Fruit fly (Drosophila melanogaster) whole organism, embryonic: Measurements from ENCODE around the gene Eig71Ec.

Experiments used
- CG10979 ChIP-seq: fragments of 200-800 bp; sonication (Bioruptor generic); optimal IDR thresholded peaks from 2 replicates; lab custom pipeline; 2018; ENCODE audit warnings: missing biosample characterization, mild to moderate bottlenecking, missing genetic modification characterization, moderate library complexity
- CG12769 ChIP-seq: fragments of 200-800 bp; sonication (Bioruptor generic); optimal IDR thresholded peaks from 2 replicates; lab custom pipeline; 2019; ENCODE audit warnings: missing biosample characterization, mild to moderate bottlenecking, missing genetic modification characterization, moderate library complexity
- CG1603 ChIP-seq: fragments of 200-800 bp; sonication (Bioruptor generic); optimal IDR thresholded peaks from 2 replicates; lab custom pipeline; 2019; ENCODE audit warnings: missing biosample characterization, mild to moderate bottlenecking, missing genetic modification characterization, moderate library complexity
- CG17328 ChIP-seq: fragments of 200-800 bp; sonication (Bioruptor generic); IDR thresholded peaks from 2 replicates; pipeline ENCODE4 v1.3.6; 2022; ENCODE audit warnings: missing biosample characterization, missing genetic modification characterization
- CG2129 ChIP-seq: fragments of 200-800 bp; sonication (Bioruptor generic); IDR thresholded peaks from 2 replicates; pipeline ENCODE4 v1.3.6; 2022; ENCODE audit warnings: missing biosample characterization, missing genetic modification characterization; ENCODE audit not compliant: partially characterized antibody
- CG3995 ChIP-seq: fragments of 200-800 bp; sonication (Bioruptor generic); optimal IDR thresholded peaks from 3 replicates; lab custom pipeline; 2016; ENCODE audit warnings: missing biosample characterization, missing genetic modification characterization
- CG4707 ChIP-seq: fragments of 200-800 bp; sonication (Bioruptor generic); optimal IDR thresholded peaks from 2 replicates; lab custom pipeline; 2018; ENCODE audit warnings: missing biosample characterization, mild to moderate bottlenecking, missing genetic modification characterization, moderate library complexity
- CG6254 ChIP-seq: fragments of 200-800 bp; sonication (Bioruptor generic); optimal IDR thresholded peaks from 3 replicates; lab custom pipeline; 2017; ENCODE audit warnings: mild to moderate bottlenecking, missing biosample characterization, missing genetic modification reagents, missing genetic modification characterization
- CG6791 ChIP-seq: fragments of 200-800 bp; sonication (Bioruptor generic); IDR thresholded peaks from 3 replicates; pipeline ENCODE4 v1.3.6; 2022; ENCODE audit warnings: missing biosample characterization, missing genetic modification characterization; ENCODE audit not compliant: partially characterized antibody
- CG8089 ChIP-seq: fragments of 200-800 bp; sonication (Bioruptor generic); optimal IDR thresholded peaks from 3 replicates; lab custom pipeline; 2016; ENCODE audit warnings: missing biosample characterization, missing genetic modification characterization
- CG8944 ChIP-seq: fragments of 200-800 bp; sonication (Bioruptor generic); optimal IDR thresholded peaks from 3 replicates; lab custom pipeline; 2016; ENCODE audit warnings: missing biosample characterization, missing genetic modification characterization
- CG9215 ChIP-seq: fragments of 200-800 bp; sonication (Bioruptor generic); IDR thresholded peaks from 2 replicates; pipeline ENCODE4 v1.3.6; 2022; ENCODE audit warnings: missing biosample characterization, missing genetic modification characterization
- CG9727 ChIP-seq: fragments of 200-800 bp; sonication (Bioruptor generic); optimal IDR thresholded peaks from 3 replicates; lab custom pipeline; 2017; ENCODE audit warnings: missing biosample characterization, mild to moderate bottlenecking, missing genetic modification characterization
- CrebB ChIP-seq: fragments of 200-800 bp; sonication (Bioruptor generic); optimal IDR thresholded peaks from 3 replicates; lab custom pipeline; 2018; ENCODE audit warnings: missing biosample characterization, mild to moderate bottlenecking, missing genetic modification characterization
- Deaf1 ChIP-seq: fragments of 200-800 bp; optimal IDR thresholded peaks from 3 replicates; lab custom pipeline; 2019; ENCODE audit warnings: missing biosample characterization, mild to moderate bottlenecking, missing genetic modification characterization, moderate library complexity
- Dip3 ChIP-seq: fragments of 200-800 bp; sonication (Bioruptor generic); optimal IDR thresholded peaks from 3 replicates; lab custom pipeline; 2016; ENCODE audit warnings: missing biosample characterization, missing genetic modification characterization
- Fer3 ChIP-seq: fragments of 200-800 bp; sonication (Bioruptor generic); optimal IDR thresholded peaks from 2 replicates; lab custom pipeline; 2018; ENCODE audit warnings: missing biosample characterization, mild to moderate bottlenecking, missing genetic modification characterization, moderate library complexity
- HHEX ChIP-seq: fragments of 200-800 bp; sonication (Bioruptor generic); optimal IDR thresholded peaks from 3 replicates; lab custom pipeline; 2017; ENCODE audit warnings: missing biosample characterization, mild to moderate bottlenecking, missing genetic modification characterization, missing genetic modification reagents
- Hey ChIP-seq: fragments of 200-800 bp; sonication (Bioruptor generic); optimal IDR thresholded peaks from 3 replicates; lab custom pipeline; 2018; ENCODE audit warnings: missing biosample characterization, mild to moderate bottlenecking, missing genetic modification characterization
- Poxn ChIP-seq: fragments of 200-800 bp; sonication (Bioruptor generic); IDR thresholded peaks from 2 replicates; pipeline ENCODE4 v1.3.6; 2022; ENCODE audit warnings: missing biosample characterization, missing genetic modification characterization
- cas ChIP-seq: fragments of 200-800 bp; sonication (Bioruptor generic); IDR thresholded peaks from 2 replicates; pipeline ENCODE4 v1.3.6; 2022; ENCODE audit warnings: missing biosample characterization, missing genetic modification characterization
- chif ChIP-seq, 2 experiments: fragments of 200-800 bp; sonication (Bioruptor generic); optimal IDR thresholded peaks; 3 replicates each; lab custom pipeline; 2016; ENCODE audit warnings: missing biosample characterization in 2 of 2, missing genetic modification characterization in 2 of 2
- crol ChIP-seq: fragments of 200-800 bp; sonication (Bioruptor generic); IDR thresholded peaks from 2 replicates; pipeline ENCODE4 v1.3.6; 2022; ENCODE audit warnings: missing biosample characterization, missing genetic modification characterization
- crp ChIP-seq, 2 experiments: fragments of 200-800 bp; sonication (Bioruptor generic); optimal IDR thresholded peaks; 2 replicates in 1 of 2; 3 replicates in 1 of 2; lab custom pipeline; 2017; ENCODE audit warnings: missing biosample characterization in 2 of 2, missing genetic modification characterization in 2 of 2, mild to moderate bottlenecking in 1 of 2, moderate library complexity in 1 of 2
- da ChIP-seq: fragments of 200-800 bp; sonication (Bioruptor generic); optimal IDR thresholded peaks from 2 replicates; lab custom pipeline; 2016; ENCODE audit warnings: missing biosample characterization, missing genetic modification characterization
- dati ChIP-seq: fragments of 200-800 bp; sonication (Bioruptor generic); IDR thresholded peaks from 2 replicates; pipeline ENCODE4 v1.3.6; 2022; ENCODE audit warnings: missing biosample characterization, missing genetic modification characterization
- emc ChIP-seq: fragments of 200-800 bp; sonication (Bioruptor generic); optimal IDR thresholded peaks from 2 replicates; lab custom pipeline; 2016; ENCODE audit warnings: missing biosample characterization, missing genetic modification characterization
- en ChIP-seq: fragments of 200-800 bp; sonication (Bioruptor generic); optimal IDR thresholded peaks from 2 replicates; lab custom pipeline; 2016; ENCODE audit warnings: missing biosample characterization, missing genetic modification characterization
- fd64A ChIP-seq: fragments of 200-800 bp; sonication (Bioruptor generic); optimal IDR thresholded peaks from 3 replicates; lab custom pipeline; 2018; ENCODE audit warnings: missing biosample characterization, mild to moderate bottlenecking, missing genetic modification characterization
- gem ChIP-seq: fragments of 200-800 bp; sonication (Bioruptor generic); optimal IDR thresholded peaks from 2 replicates; lab custom pipeline; 2019; ENCODE audit warnings: missing biosample characterization, mild to moderate bottlenecking, missing genetic modification characterization, moderate library complexity
- grn ChIP-seq: fragments of 200-800 bp; sonication (Bioruptor generic); optimal IDR thresholded peaks from 3 replicates; lab custom pipeline; 2017; ENCODE audit warnings: missing biosample characterization, missing genetic modification characterization
- gsb-n ChIP-seq: fragments of 200-800 bp; sonication (Bioruptor generic); optimal IDR thresholded peaks from 3 replicates; lab custom pipeline; 2018; ENCODE audit warnings: missing biosample characterization, mild to moderate bottlenecking, missing genetic modification characterization
- ind ChIP-seq: fragments of 200-800 bp; sonication (Bioruptor generic); optimal IDR thresholded peaks from 3 replicates; lab custom pipeline; 2016; ENCODE audit warnings: missing biosample characterization, missing genetic modification characterization
- jing ChIP-seq: fragments of 200-800 bp; sonication (Bioruptor generic); optimal IDR thresholded peaks from 2 replicates; lab custom pipeline; 2018; ENCODE audit warnings: missing biosample characterization, mild to moderate bottlenecking, missing genetic modification characterization
- kni ChIP-seq: fragments of 200-800 bp; sonication (Bioruptor generic); optimal IDR thresholded peaks from 3 replicates; lab custom pipeline; 2017; ENCODE audit warnings: mild to moderate bottlenecking, missing biosample characterization, missing genetic modification reagents, missing genetic modification characterization
- lov ChIP-seq, 2 experiments: fragments of 200-800 bp in 1 of 2; fragments of >200 bp in 1 of 2; sonication (Bioruptor generic) in 1 of 2; IDR thresholded peaks in 1 of 2; optimal IDR thresholded peaks in 1 of 2; 2 replicates in 1 of 2; 3 replicates in 1 of 2; pipeline versions ENCODE4 v1.3.6 to Lab custom; 2017 to 2022; ENCODE audit warnings: missing biosample characterization in 1 of 2, missing genetic modification characterization in 1 of 2
- luna ChIP-seq: fragments of 200-800 bp; sonication (Bioruptor generic); optimal IDR thresholded peaks from 2 replicates; lab custom pipeline; 2016; ENCODE audit warnings: missing biosample characterization, missing genetic modification characterization
- nerfin-2 ChIP-seq: fragments of 200-800 bp; sonication (Bioruptor generic); IDR thresholded peaks from 2 replicates; pipeline ENCODE4 v1.3.6; 2022; ENCODE audit warnings: missing biosample characterization, missing genetic modification characterization; ENCODE audit not compliant: partially characterized antibody
- pho ChIP-seq: fragments of 200-800 bp; sonication (Bioruptor generic); optimal IDR thresholded peaks from 2 replicates; lab custom pipeline; 2016; ENCODE audit warnings: missing biosample characterization, missing genetic modification characterization
- pum ChIP-seq: fragments of 200-800 bp; sonication (Bioruptor generic); optimal IDR thresholded peaks from 2 replicates; lab custom pipeline; 2016; ENCODE audit warnings: missing biosample characterization, missing genetic modification characterization
- salm ChIP-seq: fragments of 200-800 bp; sonication (Bioruptor generic); optimal IDR thresholded peaks from 2 replicates; lab custom pipeline; 2018; ENCODE audit warnings: missing biosample characterization, mild to moderate bottlenecking, missing genetic modification characterization
- scrt ChIP-seq: fragments of 200-800 bp; sonication (Bioruptor generic); optimal IDR thresholded peaks from 2 replicates; lab custom pipeline; 2018; ENCODE audit warnings: missing biosample characterization, mild to moderate bottlenecking, missing genetic modification characterization, moderate library complexity
- sisA ChIP-seq: fragments of 200-800 bp; sonication (Bioruptor generic); IDR thresholded peaks from 2 replicates; pipeline ENCODE4 v1.3.6; 2022; ENCODE audit warnings: missing biosample characterization, missing genetic modification characterization
- sob ChIP-seq: fragments of 200-800 bp; sonication (Bioruptor generic); IDR thresholded peaks from 2 replicates; pipeline ENCODE4 v1.3.6; 2022; ENCODE audit warnings: missing biosample characterization, missing genetic modification characterization
- tio ChIP-seq: fragments of 200-800 bp; sonication (Bioruptor generic); optimal IDR thresholded peaks from 2 replicates; lab custom pipeline; 2017; ENCODE audit warnings: missing biosample characterization, missing genetic modification characterization, inconsistent platforms
- tna ChIP-seq: fragments of 200-800 bp; sonication (Bioruptor generic); IDR thresholded peaks from 2 replicates; pipeline ENCODE4 v1.3.6; 2022; ENCODE audit warnings: missing biosample characterization, missing genetic modification characterization; ENCODE audit not compliant: partially characterized antibody
- unc-4 ChIP-seq: fragments of 200-800 bp; sonication (Bioruptor generic); IDR thresholded peaks from 2 replicates; pipeline ENCODE4 v1.3.6; 2022; ENCODE audit warnings: missing biosample characterization, missing genetic modification characterization; ENCODE audit not compliant: partially characterized antibody
- unpg ChIP-seq: fragments of 200-800 bp; sonication (Bioruptor generic); optimal IDR thresholded peaks from 3 replicates; lab custom pipeline; 2018; ENCODE audit warnings: missing biosample characterization, mild to moderate bottlenecking, missing genetic modification characterization, moderate library complexity
- wek ChIP-seq: fragments of 200-800 bp; sonication (Bioruptor generic); optimal IDR thresholded peaks from 3 replicates; lab custom pipeline; 2018; ENCODE audit warnings: missing biosample characterization, mild to moderate bottlenecking, missing genetic modification characterization, moderate library complexity
- yki ChIP-seq: fragments of >200 bp; optimal IDR thresholded peaks from 3 replicates; lab custom pipeline; 2018
- zfh2 ChIP-seq: fragments of 200-800 bp; sonication (Bioruptor generic); optimal IDR thresholded peaks from 2 replicates; lab custom pipeline; 2016; ENCODE audit warnings: missing biosample characterization, missing genetic modification characterization

The Eig71Ec gene

DNA sequence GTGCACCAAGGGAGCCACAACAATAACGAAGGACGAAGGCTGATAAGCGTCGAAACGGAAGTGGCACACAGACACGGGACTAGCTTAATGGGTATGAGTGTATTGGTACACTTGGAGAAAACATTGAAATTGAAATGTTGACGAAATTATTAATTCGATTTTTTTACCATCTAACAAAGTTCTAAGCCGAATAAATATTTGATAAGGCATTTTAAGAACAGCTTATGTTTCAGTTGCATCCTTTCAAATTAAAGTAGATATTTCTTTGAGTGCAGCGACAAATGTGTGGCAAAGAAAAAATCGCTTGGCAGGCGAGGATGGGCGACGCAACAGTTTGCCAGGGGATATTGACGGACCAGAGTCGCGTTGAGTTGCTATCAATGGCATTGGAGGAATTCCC is 12.1 kb downstream of the Eig71Ec start:
- no peak for TF ChIP-seq CG9215
- TF ChIP-seq sob (GFP tag; lab: Robert Waterston, UW): no peak
- TF ChIP-seq CG2129 (GFP tag; lab: Robert Waterston, UW): no peak
- TF ChIP-seq CG6254 (GFP tag; lab: Kevin White, UChicago): no peak
- no peak for TF ChIP-seq luna (GFP tag; lab: Kevin White, UChicago)
- TF ChIP-seq sisA: no peak
- no peak for TF ChIP-seq Fer3 (tag; lab: Kevin White, UChicago)
- TF ChIP-seq cas (GFP tag; lab: Robert Waterston, UW): no peak
- TF ChIP-seq CrebB (tag; lab: Kevin White, UChicago): no peak
- no peak for TF ChIP-seq tna
- TF ChIP-seq kni (GFP tag; lab: Kevin White, UChicago): no peak
- TF ChIP-seq scrt (GFP tag; lab: Kevin White, UChicago): peak; percentile 36
- TF ChIP-seq pho (GFP tag; lab: Kevin White, UChicago): no peak
- peak; percentile 10 for TF ChIP-seq pum (GFP tag; lab: Kevin White, UChicago)
- no peak for TF ChIP-seq CG3995
- no peak for TF ChIP-seq CG8944 (GFP tag; lab: Kevin White, UChicago)
- TF ChIP-seq gem (tag; lab: Kevin White, UChicago): peak; percentile 55
- TF ChIP-seq zfh2: no peak
- TF ChIP-seq nerfin-2: no peak
- no peak for TF ChIP-seq yki (lab: Kevin White, UChicago)
- no peak for TF ChIP-seq CG4707
- peak; percentile 23 for TF ChIP-seq CG9727
- TF ChIP-seq fd64A: no peak
- TF ChIP-seq CG17328 (GFP tag; lab: Robert Waterston, UW): no peak; the same call in 1 of the 2 replicates
- no peak for TF ChIP-seq gsb-n (tag; lab: Kevin White, UChicago)
- no peak for TF ChIP-seq grn (GFP tag; lab: Kevin White, UChicago)
- TF ChIP-seq crol (GFP tag; lab: Robert Waterston, UW): no peak
- no peak for TF ChIP-seq jing
- TF ChIP-seq unpg (GFP tag; lab: Kevin White, UChicago): peak; percentile 23
- no peak for TF ChIP-seq HHEX (GFP tag; lab: Kevin White, UChicago)
- TF ChIP-seq wek (GFP tag; lab: Kevin White, UChicago): no peak
- TF ChIP-seq emc (GFP tag; lab: Kevin White, UChicago): no peak
- TF ChIP-seq tio (GFP tag; lab: Kevin White, UChicago): no peak
- no peak for TF ChIP-seq Poxn (GFP tag; lab: Robert Waterston, UW)
- TF ChIP-seq dati (GFP tag; lab: Robert Waterston, UW): no peak
- TF ChIP-seq en (GFP tag; lab: Kevin White, UChicago): no peak
- no peak for TF ChIP-seq salm (tag; lab: Kevin White, UChicago)
- no peak for TF ChIP-seq lov (optimal IDR thresholded peaks at IDR 0.05; lab: Kevin White, UChicago)
- TF ChIP-seq lov (GFP tag; IDR thresholded peaks at IDR 0.05; lab: Robert Waterston, UW): no peak
- no peak for TF ChIP-seq CG12769
- TF ChIP-seq Dip3 (GFP tag; lab: Kevin White, UChicago): no peak
- TF ChIP-seq crp (GFP tag; optimal IDR thresholded peaks at IDR 0.05; lab: Kevin White, UChicago): no peak
- TF ChIP-seq unc-4 (GFP tag; lab: Robert Waterston, UW): no peak
- no peak for TF ChIP-seq Hey
- TF ChIP-seq da (GFP tag; lab: Kevin White, UChicago): no peak
- TF ChIP-seq CG10979 (tag; lab: Kevin White, UChicago): peak; percentile 26
- TF ChIP-seq ind (GFP tag; lab: Kevin White, UChicago): no peak
- TF ChIP-seq chif (GFP tag; optimal IDR thresholded peaks at IDR 0.05; lab: Kevin White, UChicago): peak in 1 of 2 experiments; percentile 40
- TF ChIP-seq CG1603 (tag; lab: Kevin White, UChicago): peak; percentile 58
- no peak for TF ChIP-seq CG8089
- no peak for TF ChIP-seq Deaf1 (tag; lab: Kevin White, UChicago)
- TF ChIP-seq CG6791 (GFP tag; lab: Robert Waterston, UW): no peak
